Worm (Caenorhabditis elegans) whole organism, L4 larva: ENCODE measurements around the gene dos-3.

Experiments
- ces-1 ChIP-seq: fragments of 150-350 bp; sonication (generic microtip); optimal IDR thresholded peaks from 4 replicates; lab custom pipeline; 2014; ENCODE audit warnings: missing biosample characterization, missing genetic modification reagents, missing genetic modification characterization
- dpl-1 ChIP-seq: fragments of 150-350 bp; optimal IDR thresholded peaks from 2 replicates; lab custom pipeline; 2014; ENCODE audit warnings: missing biosample characterization, missing genetic modification reagents, missing genetic modification characterization
- egl-43 ChIP-seq: fragments of 200-800 bp; sonication (Bioruptor generic); IDR thresholded peaks from 2 replicates; pipeline ENCODE4 v1.3.6; 2022; ENCODE audit warnings: missing genetic modification reagents, missing genetic modification characterization, missing compliant biosample characterization
- lin-13 ChIP-seq: fragments of 150-350 bp; optimal IDR thresholded peaks from 2 replicates; lab custom pipeline; 2014; ENCODE audit warnings: missing biosample characterization, missing genetic modification reagents, missing genetic modification characterization
- lin-29 ChIP-seq: fragments of 200-800 bp; sonication (Bioruptor generic); IDR thresholded peaks from 2 replicates; pipeline ENCODE4 v1.3.6; 2022; ENCODE audit warnings: missing genetic modification reagents, missing genetic modification characterization, missing compliant biosample characterization
- lin-39 ChIP-seq: fragments of 150-350 bp; optimal IDR thresholded peaks from 2 replicates; lab custom pipeline; 2014; ENCODE audit warnings: missing biosample characterization, missing genetic modification reagents, missing genetic modification characterization
- mdl-1 ChIP-seq, 2 experiments: fragments of 150-350 bp in 1 of 2; sonication (generic microtip) in 1 of 2; optimal IDR thresholded peaks; 2 replicates each; lab custom pipeline; 2014 to 2017; ENCODE audit warnings: missing biosample characterization in 2 of 2, missing genetic modification characterization in 2 of 2
- nhr-11 ChIP-seq: fragments of 150-350 bp; optimal IDR thresholded peaks from 2 replicates; lab custom pipeline; 2014; ENCODE audit warnings: missing biosample characterization, missing genetic modification characterization
- php-3 ChIP-seq: fragments of 200-800 bp; sonication (Bioruptor generic); IDR thresholded peaks from 2 replicates; pipeline ENCODE4 v1.3.6; 2022; ENCODE audit warnings: missing genetic modification reagents, missing genetic modification characterization, missing compliant biosample characterization
- snpc-1.2 ChIP-seq: fragments of 200-800 bp; sonication (Bioruptor generic); IDR thresholded peaks from 2 replicates; pipeline ENCODE4 v1.3.6; 2022; ENCODE audit warnings: missing genetic modification reagents, missing genetic modification characterization, missing compliant biosample characterization

ce11 chrIII:843999-844398 is 4.6 kb upstream of the dos-3 start:
- TF ChIP-seq ces-1 (GFP tag; lab: Kevin White, UChicago): no peak
- TF ChIP-seq nhr-11: peak; percentile 18
- no peak for TF ChIP-seq php-3 (GFP tag; lab: Robert Waterston, UW)
- TF ChIP-seq lin-13 (GFP tag; lab: Kevin White, UChicago): no peak
- peak in 1 of 2 experiments; percentile 56 for TF ChIP-seq mdl-1 (tag; optimal IDR thresholded peaks at IDR 0.05; lab: Kevin White, UChicago)
- TF ChIP-seq dpl-1 (GFP tag; lab: Kevin White, UChicago): peak; percentile 15
- no peak for TF ChIP-seq lin-29 (GFP tag; lab: Robert Waterston, UW)
- TF ChIP-seq egl-43 (GFP tag; lab: Robert Waterston, UW): no peak
- TF ChIP-seq snpc-1.2 (GFP tag; lab: Robert Waterston, UW): no peak
- TF ChIP-seq lin-39 (tag; lab: Kevin White, UChicago): no peak
